Fruit fly (Drosophila melanogaster): ENCODE data around the gene Enoph.

Gene Enoph

DNA sequence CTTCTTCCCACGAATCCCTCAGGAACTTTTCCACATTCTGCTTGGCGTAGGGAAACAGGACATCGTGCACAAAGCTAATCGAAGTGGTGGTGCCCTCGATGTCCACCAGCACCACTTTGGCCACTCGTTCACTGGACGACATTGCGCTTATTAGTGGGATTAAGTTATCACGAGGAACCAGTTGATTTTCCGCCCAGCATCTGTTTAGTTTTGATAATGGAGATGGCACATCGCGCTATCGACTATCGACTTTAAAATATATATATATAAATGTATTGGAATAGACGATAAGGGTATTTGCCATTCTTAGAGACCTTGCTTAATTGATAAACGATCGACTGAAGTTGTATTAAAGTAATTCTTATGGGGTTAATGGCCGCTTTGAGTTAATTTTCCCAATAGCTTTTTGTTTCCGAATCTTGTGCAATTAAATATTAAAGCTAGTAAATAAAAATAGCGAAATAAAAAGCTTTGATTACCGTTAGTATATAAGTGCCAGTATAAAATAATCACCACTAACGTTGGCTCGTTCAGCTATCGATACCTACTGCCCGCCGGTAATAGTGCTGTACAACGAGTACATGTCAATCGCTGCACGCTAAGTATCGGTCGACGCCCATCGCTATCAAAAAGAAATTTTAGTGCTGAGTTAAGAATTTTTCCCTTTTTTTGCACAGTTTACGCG lies at the start of gene Enoph, which contains the start of gene Hph:
Gene Enoph (minus strand): TSS at position 220 of the 685 bp plus-strand sequence.
Gene Hph (plus strand): TSS at position 576 of the 685 bp plus-strand sequence.
- TF ChIP-seq CG17801 (GFP tag; optimal IDR thresholded peaks at IDR 0.05; ENCODE audit: partially characterized antibody), result no peak

DNA sequence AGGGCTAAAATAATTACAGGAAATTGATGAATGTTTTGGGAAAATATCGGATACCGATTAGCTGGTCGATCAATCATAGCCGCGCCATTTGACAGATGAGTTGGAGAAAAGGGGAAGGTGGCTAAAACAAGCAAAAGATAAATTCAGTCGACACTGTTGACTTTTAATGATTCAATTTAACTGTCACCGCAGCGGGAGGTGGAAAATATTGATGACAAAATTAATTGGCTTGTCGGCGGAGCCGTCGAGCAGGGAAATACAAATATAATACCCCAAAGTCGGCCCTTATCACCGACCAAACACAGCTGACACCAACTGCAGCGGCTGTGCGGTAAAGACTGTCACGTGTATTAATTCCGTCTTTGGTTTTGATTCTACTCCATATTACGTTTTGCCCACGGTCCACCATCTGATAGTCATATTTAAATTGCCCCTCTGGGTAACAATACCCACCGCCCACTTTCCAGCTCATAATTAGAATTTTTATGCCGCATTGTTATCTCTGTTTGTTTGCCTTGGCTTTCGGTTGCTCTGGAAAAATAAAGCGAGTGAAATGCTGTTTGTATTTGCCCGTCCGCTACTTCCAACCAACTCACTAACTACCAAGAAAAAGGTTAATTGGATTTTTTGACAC lies 49.5 kb upstream of the Enoph start:
- TF ChIP-seq CG17801 (GFP tag; optimal IDR thresholded peaks at IDR 0.05; ENCODE audit: partially characterized antibody), result no peak

DNA sequence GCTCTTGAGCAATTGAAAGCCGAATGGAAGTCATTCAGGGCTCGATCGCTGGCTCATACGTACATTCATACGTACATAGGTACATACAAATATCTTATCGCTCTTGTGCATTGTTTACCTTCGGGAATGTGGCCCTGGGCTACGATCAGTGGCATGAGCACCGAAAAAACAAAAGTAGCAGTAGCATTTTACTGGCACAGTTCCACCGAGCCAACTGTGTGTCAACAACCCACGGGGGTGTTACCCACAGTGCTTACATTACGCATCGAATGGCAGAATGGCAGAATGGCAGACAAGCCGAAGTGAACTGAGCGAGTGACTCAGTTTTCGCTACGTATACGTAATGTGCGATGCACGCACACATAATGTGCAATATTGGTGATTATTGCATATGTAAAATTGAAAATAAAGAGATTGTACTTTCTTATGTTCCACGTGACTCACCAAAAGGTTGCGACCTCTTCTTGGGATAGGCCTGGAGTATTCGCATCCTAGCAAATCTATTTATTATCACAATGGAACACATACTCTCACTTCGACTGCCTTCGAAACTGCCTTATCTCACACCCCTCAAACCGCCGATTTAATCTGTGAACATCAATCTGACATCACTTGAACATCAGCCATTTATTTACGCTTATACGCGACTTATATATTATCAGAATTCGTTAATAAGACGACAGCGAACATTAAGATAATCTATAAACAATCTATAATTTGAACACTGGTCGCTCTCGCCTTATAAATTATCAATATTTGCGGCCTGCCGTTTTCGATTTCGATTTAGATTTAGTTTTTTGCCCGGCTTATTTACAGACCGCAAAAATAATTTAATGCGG lies 46.7 kb upstream of the Enoph start:
- no peak for TF ChIP-seq CG17801 (GFP tag; optimal IDR thresholded peaks at IDR 0.05; ENCODE audit: partially characterized antibody)

DNA sequence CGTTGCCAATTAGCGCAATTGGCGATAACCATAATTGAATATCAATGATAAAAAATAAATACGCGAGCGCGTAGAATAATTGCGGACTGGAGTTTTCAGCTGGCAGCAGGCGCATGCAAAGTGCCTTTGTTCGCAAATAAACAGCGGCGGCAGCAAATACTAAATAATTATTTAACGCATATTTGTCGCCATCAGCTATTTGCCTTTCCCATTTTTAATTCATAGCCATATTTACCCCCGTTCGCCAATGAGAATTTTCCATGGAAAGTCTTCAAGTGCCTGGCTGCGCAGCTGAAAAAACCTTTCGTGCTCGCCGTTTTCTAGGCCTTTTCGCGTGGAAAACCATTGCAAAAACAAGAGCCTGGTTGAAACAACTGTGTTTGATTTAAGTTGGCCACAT lies 45.4 kb upstream of the Enoph start:
- TF ChIP-seq CG17801 (GFP tag; optimal IDR thresholded peaks at IDR 0.05; ENCODE audit: partially characterized antibody), result no peak

DNA sequence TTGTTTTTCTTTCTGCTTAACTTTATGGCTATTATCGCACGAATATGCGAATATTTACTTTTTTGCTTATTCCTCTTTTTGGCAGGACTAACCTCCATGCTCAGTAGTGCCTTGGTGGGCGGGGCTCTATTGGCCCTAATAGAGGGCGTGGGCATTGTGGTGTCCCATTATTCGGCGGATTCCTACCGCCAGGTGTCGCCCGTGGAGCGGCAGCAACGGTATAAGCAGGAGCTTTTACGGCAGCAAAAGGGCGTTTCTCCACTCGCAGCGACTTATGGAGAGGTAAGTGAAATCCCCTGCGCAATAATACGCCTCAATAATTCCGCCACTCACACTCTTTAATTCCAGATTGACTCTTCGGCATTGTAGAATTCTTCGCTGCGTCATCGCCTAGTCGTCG lies 44.1 kb upstream of the Enoph start:
- no peak for TF ChIP-seq CG17801 (GFP tag; optimal IDR thresholded peaks at IDR 0.05; ENCODE audit: partially characterized antibody)

DNA sequence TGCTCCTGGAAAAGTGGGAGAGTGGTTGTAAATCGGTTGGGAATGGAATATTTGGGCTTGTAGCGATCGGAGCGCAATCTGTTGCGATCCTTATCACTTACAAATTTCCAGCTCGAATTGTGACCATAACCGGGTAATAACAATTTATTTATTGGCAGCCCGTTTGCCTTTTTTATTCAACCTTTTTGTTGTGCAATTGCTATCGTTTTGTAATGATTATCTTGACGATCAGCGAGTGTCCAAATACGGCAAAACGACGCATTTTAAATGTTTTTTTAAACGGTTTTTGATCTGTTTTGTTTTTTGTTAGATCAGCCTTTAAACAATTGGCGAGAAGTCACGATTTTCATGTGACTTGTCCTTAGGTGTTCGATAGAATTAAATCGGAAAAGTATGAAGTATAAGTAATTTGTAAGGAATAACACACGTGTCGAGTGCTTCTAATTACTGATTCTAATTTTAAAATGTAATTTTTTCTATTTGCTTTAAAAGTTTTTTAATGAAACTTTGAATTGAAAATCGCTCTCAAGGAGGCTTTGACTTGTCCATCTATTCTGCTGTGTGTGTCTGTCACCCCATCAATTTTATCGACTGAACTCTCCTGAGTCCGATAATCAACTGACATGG lies 43.2 kb upstream of the Enoph start, which contains the start of gene Tim17b1:
Gene Tim17b1 (plus strand): TSS at position 577 of the 627 bp plus-strand sequence.
- TF ChIP-seq CG17801 (GFP tag; optimal IDR thresholded peaks at IDR 0.05; ENCODE audit: partially characterized antibody), result no peak

DNA sequence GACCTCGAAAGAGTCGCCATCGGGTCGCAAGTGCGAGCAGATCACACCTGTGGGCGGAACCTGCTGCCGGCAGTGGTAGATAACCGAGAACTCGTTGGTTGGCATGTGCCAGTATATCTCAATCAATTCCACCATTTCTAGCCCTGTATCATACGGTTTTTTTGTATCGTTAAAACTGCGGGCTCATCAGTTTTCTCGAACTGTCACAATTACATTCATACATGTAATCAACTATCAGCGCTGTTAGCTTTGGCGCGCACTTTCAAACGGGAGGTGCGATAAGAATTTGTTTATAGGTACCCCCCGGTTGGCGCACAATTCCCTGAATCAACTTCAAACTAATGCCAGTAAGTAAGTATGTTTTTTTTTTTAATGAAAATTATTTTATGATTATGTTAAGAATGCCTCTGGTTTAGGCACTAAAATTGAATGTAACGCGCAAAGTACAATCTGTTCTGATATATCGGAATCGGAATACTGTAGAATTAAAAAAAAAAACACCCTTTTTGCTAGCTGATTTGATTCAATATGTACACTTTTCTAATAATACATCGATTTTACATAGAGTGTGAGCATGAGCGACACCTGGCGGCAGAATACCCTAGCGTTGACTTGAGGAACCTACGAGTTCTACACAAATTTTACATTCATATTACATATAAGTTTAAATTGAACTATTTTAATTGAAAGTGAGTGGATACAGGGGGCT lies 42.3 kb upstream of the Enoph start:
- no peak for TF ChIP-seq CG17801 (GFP tag; optimal IDR thresholded peaks at IDR 0.05; ENCODE audit: partially characterized antibody)

DNA sequence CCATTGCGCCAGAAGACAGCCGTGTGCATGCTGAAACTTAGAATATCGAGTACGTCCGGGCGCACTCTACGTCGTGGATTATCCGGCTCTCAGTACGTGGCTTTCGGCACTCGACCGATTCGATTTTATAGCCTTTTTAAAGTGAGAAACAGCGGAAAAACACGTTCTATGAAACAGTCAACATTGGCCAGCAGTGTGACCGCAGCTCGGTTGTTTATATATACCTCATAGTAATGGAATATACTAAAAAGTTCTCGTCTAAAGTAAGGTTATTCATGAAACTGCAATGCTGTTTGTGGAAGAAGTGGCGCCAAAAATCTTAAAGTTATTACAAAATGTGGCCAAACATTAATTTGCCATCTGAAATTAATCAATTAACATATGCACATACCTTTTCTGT lies 40.8 kb upstream of the Enoph start:
- TF ChIP-seq CG17801 (GFP tag; optimal IDR thresholded peaks at IDR 0.05; ENCODE audit: partially characterized antibody), result no peak

DNA sequence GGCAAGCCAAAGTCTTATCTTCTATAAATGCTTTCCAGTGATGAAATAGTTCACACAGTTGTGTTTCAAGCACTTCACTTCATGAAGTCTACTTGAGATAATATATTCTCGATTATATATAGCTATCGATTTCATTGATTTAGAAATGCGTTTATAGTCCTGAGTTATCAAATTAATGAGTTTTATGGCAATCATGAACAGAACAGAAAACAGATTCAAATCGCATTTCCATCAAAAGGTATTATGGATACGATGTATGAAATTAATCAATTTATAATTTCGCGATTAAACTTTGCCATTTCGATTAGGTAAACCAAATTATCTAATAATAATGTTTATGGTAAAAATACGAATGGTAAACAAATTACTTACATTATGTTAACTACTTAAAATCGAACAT lies 38.6 kb upstream of the Enoph start:
- no peak for TF ChIP-seq CG17801 (GFP tag; optimal IDR thresholded peaks at IDR 0.05; ENCODE audit: partially characterized antibody)

DNA sequence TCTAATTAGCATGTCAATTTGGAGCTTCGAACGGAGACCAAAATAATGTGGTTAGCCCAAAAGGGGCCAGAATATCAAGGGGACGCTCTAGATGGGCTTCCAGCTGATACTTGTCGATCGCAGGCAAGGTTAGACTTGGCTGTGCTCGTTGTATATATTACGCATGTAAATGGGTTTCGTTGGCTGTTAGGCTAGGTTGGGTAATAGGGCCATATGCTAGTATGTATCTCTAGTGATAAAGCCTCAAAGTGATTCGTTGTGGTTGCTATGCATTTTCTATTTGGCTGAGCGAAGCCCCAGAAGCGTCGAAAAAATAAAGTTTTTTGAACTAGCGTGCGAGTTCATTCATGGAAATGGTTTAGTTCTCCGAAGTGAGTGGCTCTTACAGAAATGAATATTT lies 34.3 kb upstream of the Enoph start:
- TF ChIP-seq CG17801 (GFP tag; optimal IDR thresholded peaks at IDR 0.05; ENCODE audit: partially characterized antibody), result no peak

DNA sequence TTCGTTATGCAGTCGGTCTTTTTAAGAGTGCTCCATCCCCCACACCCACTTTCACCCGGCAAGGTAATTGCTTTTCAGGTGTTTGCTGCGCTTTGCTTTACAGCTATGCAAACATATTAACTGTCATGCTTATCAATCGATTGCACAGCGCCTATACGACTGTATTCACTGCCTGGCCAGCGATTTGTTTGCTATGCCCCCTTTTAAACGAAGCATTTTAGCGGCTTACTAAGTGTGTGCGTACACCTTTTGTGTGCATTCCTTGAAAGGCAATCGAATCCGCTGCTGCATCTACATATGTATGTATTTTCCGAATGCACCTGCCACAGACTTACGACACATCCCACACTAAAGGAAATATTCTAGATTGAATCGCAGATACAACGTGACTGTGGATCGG lies 31.5 kb upstream of the Enoph start:
- TF ChIP-seq CG17801 (GFP tag; optimal IDR thresholded peaks at IDR 0.05; ENCODE audit: partially characterized antibody), result no peak

DNA sequence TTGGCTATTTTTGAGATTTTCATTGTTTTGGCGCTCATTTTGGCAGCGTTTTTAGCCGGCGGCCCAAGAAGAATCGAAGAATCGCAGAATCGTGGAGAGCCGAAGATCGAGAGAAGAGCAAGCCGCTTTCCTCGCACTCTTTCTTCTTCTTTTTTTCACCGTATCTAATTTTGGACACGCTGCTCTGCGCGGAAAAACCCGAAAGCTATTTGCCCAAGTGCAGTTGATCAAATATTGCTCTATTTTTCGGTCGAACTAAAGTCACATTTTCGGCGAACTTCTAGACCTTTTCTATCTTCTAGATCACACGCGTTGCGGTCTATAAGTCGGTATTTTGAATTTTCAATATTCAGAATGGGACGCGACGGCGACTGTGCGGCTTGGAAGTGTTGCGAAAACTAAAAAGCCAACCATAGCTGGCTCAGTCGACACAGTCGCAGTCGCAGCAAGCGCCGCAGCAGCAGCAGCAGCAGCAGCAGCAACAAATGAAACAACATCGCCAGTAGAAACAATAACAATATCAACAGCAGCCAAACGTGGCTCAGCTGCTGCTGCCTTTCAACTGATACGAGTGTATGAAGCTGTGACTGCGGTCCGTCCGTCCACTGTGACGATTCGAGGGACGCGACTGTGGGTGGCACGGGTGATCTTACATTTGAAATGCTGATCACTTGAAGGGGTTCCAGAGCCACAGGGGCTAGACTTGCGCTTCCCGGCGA lies 30.6 kb upstream of the Enoph start:
- no peak for TF ChIP-seq CG17801 (GFP tag; optimal IDR thresholded peaks at IDR 0.05; ENCODE audit: partially characterized antibody)

DNA sequence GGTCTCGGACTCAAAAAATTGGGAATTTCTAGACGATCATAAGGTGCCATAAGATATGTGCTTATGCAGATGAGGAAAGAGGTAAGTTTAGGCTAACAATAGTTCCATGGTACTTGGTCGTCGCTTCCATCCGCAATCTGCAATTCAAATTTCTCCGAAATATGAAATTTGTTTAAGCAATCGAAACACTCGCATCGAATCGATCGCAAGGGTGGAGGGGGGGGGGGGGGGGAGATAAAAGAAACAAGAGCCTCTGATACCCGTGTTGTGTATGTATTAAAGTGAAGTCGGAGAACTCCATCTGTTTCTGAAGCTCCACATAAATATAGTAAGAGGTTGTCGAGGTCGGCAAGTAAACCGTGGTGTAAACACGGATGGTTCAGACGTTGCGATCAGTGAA lies 29.5 kb upstream of the Enoph start:
- no peak for TF ChIP-seq CG17801 (GFP tag; optimal IDR thresholded peaks at IDR 0.05; ENCODE audit: partially characterized antibody)

DNA sequence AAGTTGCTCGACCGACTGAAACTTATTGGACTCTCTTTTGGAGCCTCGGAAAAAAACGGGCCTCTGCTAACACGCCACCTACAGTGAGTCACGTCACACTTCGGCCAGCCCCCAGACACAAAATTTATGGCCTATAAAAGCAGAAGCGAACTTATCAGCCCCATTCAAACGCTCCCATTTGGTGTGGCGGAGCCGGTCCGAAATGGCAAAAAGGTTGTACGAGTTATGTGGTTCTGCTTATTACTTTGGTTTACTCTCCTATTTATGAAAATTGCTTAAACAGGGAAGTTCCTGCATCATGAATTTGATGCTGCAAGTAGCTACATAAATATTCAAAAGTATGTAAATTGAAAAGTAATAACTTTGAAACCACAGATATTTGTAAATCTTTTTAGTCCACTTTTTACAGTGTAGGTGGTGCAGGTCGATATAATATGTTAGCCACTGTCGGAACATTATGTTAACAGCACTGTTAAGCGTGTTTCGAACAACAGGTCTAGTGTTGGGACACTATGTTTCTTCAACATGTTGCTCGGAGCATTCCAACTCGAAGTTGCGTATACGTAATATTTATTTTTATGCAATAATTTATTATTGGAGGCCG lies 27.0 kb upstream of the Enoph start:
- peak; percentile 55 for TF ChIP-seq CG17801 (GFP tag; optimal IDR thresholded peaks at IDR 0.05; ENCODE audit: partially characterized antibody)

Measured in ovary, adult (tissue).